Worm (Caenorhabditis elegans): ENCODE data around the gene C13F10.7.

C13F10.7 gene

DNA sequence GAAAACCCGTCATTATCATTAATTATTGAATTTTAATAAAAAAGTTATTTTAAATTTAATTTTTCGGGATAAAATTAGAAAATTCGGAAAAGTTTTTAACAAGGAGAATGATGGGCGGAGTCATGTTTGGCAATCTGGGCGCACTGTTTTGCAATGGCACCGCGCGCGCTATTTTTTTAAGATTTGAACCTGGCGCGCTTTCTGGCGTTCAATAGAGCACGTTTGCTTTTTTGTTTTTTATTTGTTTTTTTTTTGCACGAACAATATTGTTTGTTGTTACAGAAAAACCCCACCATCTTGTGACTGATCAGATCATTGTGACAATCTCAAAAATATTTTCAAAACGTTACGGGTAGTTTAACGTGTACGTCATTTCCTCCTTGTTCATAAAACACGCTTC, 14.1 kb upstream of the C13F10.7 start, which contains the start of gene hyls-1:
Gene hyls-1 (plus strand): TSS at position 249 of the 400 bp plus-strand sequence.
- TF ChIP-seq ref-2 (tag; optimal IDR thresholded peaks at IDR 0.05) (no peak), ets-4 (tag; optimal IDR thresholded peaks at IDR 0.05) (no peak), elt-2 (tag; optimal IDR thresholded peaks at IDR 0.05) (peak; percentile 36), ceh-18 (tag; optimal IDR thresholded peaks at IDR 0.05) (peak; percentile 58), mec-3 (tag; optimal IDR thresholded peaks at IDR 0.05; ENCODE audit: borderline replicate concordance) (no peak), T23F11.4 (GFP tag; optimal IDR thresholded peaks at IDR 0.05) (no peak), syd-9 (tag; optimal IDR thresholded peaks at IDR 0.05) (no peak), unc-86 (tag; optimal IDR thresholded peaks at IDR 0.05) (no peak), ceh-14 (tag; optimal IDR thresholded peaks at IDR 0.05) (peak; percentile 25), pros-1 (tag; optimal IDR thresholded peaks at IDR 0.05) (no peak), ceh-6 (GFP tag; optimal IDR thresholded peaks at IDR 0.05) (no peak), fkh-6 (tag; optimal IDR thresholded peaks at IDR 0.05) (no peak), nfya-1 (tag; optimal IDR thresholded peaks at IDR 0.05) (peak; percentile 82), che-1 (tag; optimal IDR thresholded peaks at IDR 0.05) (no peak), ztf-16 (tag; optimal IDR thresholded peaks at IDR 0.05) (peak; percentile 7), tbx-7 (tag; optimal IDR thresholded peaks at IDR 0.05) (no peak), elt-4 (tag; optimal IDR thresholded peaks at IDR 0.05) (no peak), hlh-30 (tag; optimal IDR thresholded peaks at IDR 0.05; ENCODE audit: insufficient read depth) (no peak), hlh-6 (tag; optimal IDR thresholded peaks at IDR 0.05) (no peak), sox-4 (tag; optimal IDR thresholded peaks at IDR 0.05) (no peak), ceh-22 (tag; optimal IDR thresholded peaks at IDR 0.05) (no peak), C38D4.7 (GFP tag; optimal IDR thresholded peaks at IDR 0.05) (no peak), hlh-13 (GFP tag; optimal IDR thresholded peaks at IDR 0.05) (no peak), gmeb-2 (tag; optimal IDR thresholded peaks at IDR 0.05) (no peak), unc-3 (GFP tag; conservative IDR thresholded peaks at IDR 0.05) (no peak), unc-3 (tag; optimal IDR thresholded peaks at IDR 0.05) (no peak), ceh-30 (tag; optimal IDR thresholded peaks at IDR 0.05) (no peak), ceh-31 (tag; optimal IDR thresholded peaks at IDR 0.05) (peak; percentile 57), pax-1 (tag; optimal IDR thresholded peaks at IDR 0.05) (peak; percentile 74), fkh-10 (GFP tag; optimal IDR thresholded peaks at IDR 0.05) (no peak), Y22D7AL.16 (tag; optimal IDR thresholded peaks at IDR 0.05) (no peak), unc-42 (tag; optimal IDR thresholded peaks at IDR 0.05) (peak; percentile 59), ceh-48 (tag; optimal IDR thresholded peaks at IDR 0.05) (no peak)

DNA sequence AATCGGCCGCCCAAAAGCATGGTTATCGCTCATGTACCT, 13.9 kb upstream of the C13F10.7 start, which contains the start of gene hpo-9:
Gene hpo-9 (minus strand): TSS at position 37 of the 39 bp plus-strand sequence.
- TF ChIP-seq ceh-48 (tag; optimal IDR thresholded peaks at IDR 0.05) (no peak), ceh-30 (tag; optimal IDR thresholded peaks at IDR 0.05) (no peak), sox-2 (GFP tag; IDR thresholded peaks at IDR 0.05) (no peak), ceh-6 (GFP tag; optimal IDR thresholded peaks at IDR 0.05) (no peak), mec-3 (tag; optimal IDR thresholded peaks at IDR 0.05; ENCODE audit: borderline replicate concordance) (no peak), elt-4 (tag; optimal IDR thresholded peaks at IDR 0.05) (no peak), pat-9 (tag; optimal IDR thresholded peaks at IDR 0.05) (no peak), ttx-3 (tag; optimal IDR thresholded peaks at IDR 0.05) (no peak), ceh-22 (tag; optimal IDR thresholded peaks at IDR 0.05) (no peak), ceh-14 (tag; optimal IDR thresholded peaks at IDR 0.05) (no peak), lin-11 (tag; optimal IDR thresholded peaks at IDR 0.05) (no peak), sox-4 (tag; optimal IDR thresholded peaks at IDR 0.05) (no peak)

DNA sequence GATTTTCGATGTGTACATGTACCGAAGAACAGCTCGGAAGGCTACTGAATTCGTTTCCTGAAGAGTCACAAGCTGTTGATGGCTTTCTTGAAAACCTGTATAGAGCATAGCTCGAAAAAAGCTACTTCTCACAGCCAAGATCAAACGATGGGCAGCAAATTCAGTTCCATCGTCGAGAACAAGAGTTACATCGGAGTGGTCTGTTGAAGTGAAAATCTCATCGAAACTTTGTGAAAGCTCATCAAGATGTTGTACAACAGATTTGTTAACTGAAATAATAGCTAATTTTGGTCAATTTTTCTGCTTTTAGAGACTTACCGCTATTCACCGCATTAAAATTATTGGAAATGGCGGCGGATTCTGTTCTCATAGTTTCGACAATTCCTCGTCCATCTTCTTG, 13.6 kb upstream of the C13F10.7 start:
- TF ChIP-seq ets-4 (tag; optimal IDR thresholded peaks at IDR 0.05) (no peak), hlh-13 (GFP tag; optimal IDR thresholded peaks at IDR 0.05) (no peak), lim-6 (tag; optimal IDR thresholded peaks at IDR 0.05) (no peak), dve-1 (tag; optimal IDR thresholded peaks at IDR 0.05) (no peak), ttx-3 (tag; optimal IDR thresholded peaks at IDR 0.05) (no peak), pqm-1 (tag; optimal IDR thresholded peaks at IDR 0.05) (no peak), ceh-14 (tag; optimal IDR thresholded peaks at IDR 0.05) (no peak), C38D4.7 (GFP tag; optimal IDR thresholded peaks at IDR 0.05) (no peak), elt-2 (tag; optimal IDR thresholded peaks at IDR 0.05) (no peak), npax-4 (tag; optimal IDR thresholded peaks at IDR 0.05) (no peak), sox-4 (tag; optimal IDR thresholded peaks at IDR 0.05) (no peak), nfya-1 (tag; optimal IDR thresholded peaks at IDR 0.05) (no peak), ceh-45 (GFP tag; IDR thresholded peaks at IDR 0.05) (no peak), unc-42 (tag; optimal IDR thresholded peaks at IDR 0.05) (no peak), Y22D7AL.16 (tag; optimal IDR thresholded peaks at IDR 0.05) (no peak), ahr-1 (tag; optimal IDR thresholded peaks at IDR 0.05) (no peak)

All from whole organism, late embryonic.